Worm (Caenorhabditis elegans) whole organism, L4 larva: ENCODE measurements around the gene Y55B1AR.4.

ENCODE experiments used
- D1046.2 ChIP-seq: fragments of 200-800 bp; sonication (Bioruptor generic); IDR thresholded peaks from 2 replicates; pipeline ENCODE4 v1.3.6; 2022; ENCODE audit warnings: missing genetic modification characterization, missing compliant biosample characterization
- F26F4.8 ChIP-seq: fragments of 200-800 bp; sonication (Bioruptor generic); conservative IDR thresholded peaks from 2 replicates; pipeline ENCODE4 v1.3.6; 2022; ENCODE audit warnings: missing genetic modification characterization, missing compliant biosample characterization
- F49E8.2 ChIP-seq: sonication (generic microtip); optimal IDR thresholded peaks from 2 replicates; lab custom pipeline; 2016; ENCODE audit warnings: missing compliant biosample characterization, mild to moderate bottlenecking, missing genetic modification characterization, borderline replicate concordance
- R02D3.7 ChIP-seq: fragments of 150-350 bp; sonication (generic microtip); optimal IDR thresholded peaks from 3 replicates; lab custom pipeline; 2014; ENCODE audit warnings: missing biosample characterization, missing genetic modification characterization
- T20F7.1 ChIP-seq: fragments of 200-800 bp; sonication (Bioruptor generic); optimal IDR thresholded peaks from 2 replicates; lab custom pipeline; 2018; ENCODE audit warnings: mild to moderate bottlenecking, missing genetic modification characterization, missing compliant biosample characterization
- ZK337.2 ChIP-seq: fragments of 200-800 bp; sonication (Bioruptor generic); IDR thresholded peaks from 2 replicates; pipeline ENCODE4 v1.3.6; 2022; ENCODE audit warnings: missing genetic modification reagents, missing genetic modification characterization, missing compliant biosample characterization
- ZK546.5 ChIP-seq, 2 experiments: sonication (generic microtip); optimal IDR thresholded peaks; 2 replicates each; lab custom pipeline; 2017; ENCODE audit warnings: missing biosample characterization in 2 of 2, missing genetic modification characterization in 2 of 2
- aly-2 ChIP-seq: sonication (generic microtip); optimal IDR thresholded peaks from 2 replicates; lab custom pipeline; 2018; ENCODE audit warnings: missing biosample characterization, missing genetic modification characterization
- arid-1 ChIP-seq: fragments of 200-800 bp; sonication (Bioruptor generic); conservative IDR thresholded peaks from 2 replicates; pipeline ENCODE4 v1.3.6; 2022; ENCODE audit warnings: missing genetic modification reagents, missing genetic modification characterization, missing compliant biosample characterization
- attf-4 ChIP-seq: sonication (generic microtip); optimal IDR thresholded peaks from 3 replicates; lab custom pipeline; 2017; ENCODE audit warnings: missing biosample characterization, missing genetic modification characterization
- ceh-20 ChIP-seq: fragments of 200-800 bp; sonication (Bioruptor generic); IDR thresholded peaks from 2 replicates; pipeline ENCODE4 v1.3.6; 2022; ENCODE audit warnings: missing genetic modification reagents, missing genetic modification characterization, missing compliant biosample characterization
- ceh-32 ChIP-seq: sonication (generic microtip); optimal IDR thresholded peaks from 2 replicates; lab custom pipeline; 2016; ENCODE audit warnings: mild to moderate bottlenecking, missing genetic modification characterization, missing compliant biosample characterization; ENCODE audit not compliant: poor library complexity
- ceh-44 ChIP-seq: fragments of 200-800 bp; sonication (Bioruptor generic); IDR thresholded peaks from 2 replicates; pipeline ENCODE4 v1.3.6; 2022; ENCODE audit warnings: missing genetic modification reagents, missing genetic modification characterization, missing compliant biosample characterization
- ceh-82 ChIP-seq: sonication (generic microtip); optimal IDR thresholded peaks from 2 replicates; lab custom pipeline; 2017; ENCODE audit warnings: missing biosample characterization, missing genetic modification characterization
- duxl-1 ChIP-seq: sonication (generic microtip); optimal IDR thresholded peaks from 2 replicates; lab custom pipeline; 2016; ENCODE audit warnings: mild to moderate bottlenecking, missing genetic modification characterization, moderate library complexity, missing compliant biosample characterization; ENCODE audit not compliant: poor library complexity
- dve-1 ChIP-seq: sonication (generic microtip); optimal IDR thresholded peaks from 2 replicates; lab custom pipeline; 2017; ENCODE audit warnings: antibody characterized with exemption, mild to moderate bottlenecking, missing genetic modification characterization, missing compliant biosample characterization; ENCODE audit not compliant: insufficient read depth
- egl-27 ChIP-seq: sonication (generic microtip); optimal IDR thresholded peaks from 3 replicates; lab custom pipeline; 2017; ENCODE audit warnings: missing biosample characterization, missing genetic modification reagents, missing genetic modification characterization
- fkh-10 ChIP-seq: fragments of 150-350 bp; optimal IDR thresholded peaks from 2 replicates; lab custom pipeline; 2014; ENCODE audit warnings: missing biosample characterization, missing genetic modification reagents, missing genetic modification characterization
- fos-1 ChIP-seq: fragments of 150-350 bp; optimal IDR thresholded peaks from 2 replicates; lab custom pipeline; 2014; ENCODE audit warnings: missing biosample characterization, missing genetic modification characterization
- lim-7 ChIP-seq: fragments of 200-800 bp; sonication (Bioruptor generic); IDR thresholded peaks from 2 replicates; pipeline ENCODE4 v1.3.6; 2022; ENCODE audit warnings: missing genetic modification characterization, missing compliant biosample characterization
- lin-13 ChIP-seq: fragments of 150-350 bp; optimal IDR thresholded peaks from 2 replicates; lab custom pipeline; 2014; ENCODE audit warnings: missing biosample characterization, missing genetic modification reagents, missing genetic modification characterization
- lin-15B ChIP-seq: fragments of 150-350 bp; sonication (generic microtip); optimal IDR thresholded peaks from 3 replicates; lab custom pipeline; 2014; ENCODE audit warnings: missing biosample characterization, missing genetic modification characterization
- lin-38 ChIP-seq: fragments of 200-800 bp; sonication (Bioruptor generic); IDR thresholded peaks from 2 replicates; pipeline ENCODE4 v1.3.6; 2022; ENCODE audit warnings: missing genetic modification reagents, missing genetic modification characterization, missing compliant biosample characterization
- lir-3 ChIP-seq: sonication (generic microtip); optimal IDR thresholded peaks from 2 replicates; lab custom pipeline; 2016; ENCODE audit warnings: mild to moderate bottlenecking, missing genetic modification characterization, missing compliant biosample characterization
- madf-9 ChIP-seq: fragments of 200-800 bp; sonication (Bioruptor generic); conservative IDR thresholded peaks from 2 replicates; pipeline ENCODE4 v1.3.6; 2022; ENCODE audit warnings: missing genetic modification reagents, missing genetic modification characterization, missing compliant biosample characterization
- mdt-29 ChIP-seq: fragments of 200-800 bp; sonication (Bioruptor generic); IDR thresholded peaks from 2 replicates; pipeline ENCODE4 v1.3.6; 2022; ENCODE audit warnings: missing genetic modification reagents, missing genetic modification characterization, missing compliant biosample characterization
- mep-1 ChIP-seq: fragments of 150-350 bp; sonication (generic microtip); optimal IDR thresholded peaks from 3 replicates; lab custom pipeline; 2014; ENCODE audit warnings: missing biosample characterization, missing genetic modification characterization
- mes-2 ChIP-seq: sonication (generic microtip); optimal IDR thresholded peaks from 2 replicates; lab custom pipeline; 2016; ENCODE audit warnings: missing genotype, mild to moderate bottlenecking, missing genetic modification characterization, missing compliant biosample characterization; ENCODE audit not compliant: poor library complexity, severe bottlenecking
- mxl-2 ChIP-seq: fragments of 200-800 bp; sonication (Bioruptor generic); conservative IDR thresholded peaks from 2 replicates; pipeline ENCODE4 v1.3.6; 2022; ENCODE audit warnings: missing genetic modification reagents, missing genetic modification characterization, missing compliant biosample characterization
- nhr-102 ChIP-seq: sonication (generic microtip); optimal IDR thresholded peaks from 2 replicates; lab custom pipeline; 2016; ENCODE audit warnings: mild to moderate bottlenecking, missing genetic modification characterization, moderate library complexity, missing compliant biosample characterization
- nhr-25 ChIP-seq: sonication (generic microtip); optimal IDR thresholded peaks from 2 replicates; lab custom pipeline; 2017; ENCODE audit warnings: missing genetic modification characterization, mild to moderate bottlenecking, missing compliant biosample characterization, antibody characterized with exemption, moderate library complexity, borderline replicate concordance; ENCODE audit not compliant: insufficient read depth
- nhr-77 ChIP-seq: fragments of 150-350 bp; optimal IDR thresholded peaks from 2 replicates; lab custom pipeline; 2014; ENCODE audit warnings: missing biosample characterization, missing genetic modification characterization
- pha-4 ChIP-seq, 2 experiments: fragments of 150-350 bp in 1 of 2; fragments of 200-800 bp in 1 of 2; sonication (Bioruptor generic) in 1 of 2; IDR thresholded peaks in 1 of 2; optimal IDR thresholded peaks in 1 of 2; 2 replicates each; pipeline versions ENCODE4 v1.3.6 to Lab custom; 2014 to 2022; ENCODE audit warnings: missing genetic modification characterization in 2 of 2, missing genetic modification reagents in 2 of 2, missing biosample characterization in 1 of 2, missing compliant biosample characterization in 1 of 2
- rbr-2 ChIP-seq: sonication (generic microtip); optimal IDR thresholded peaks from 2 replicates; lab custom pipeline; 2016; ENCODE audit warnings: missing genotype, missing genetic modification characterization, missing compliant biosample characterization
- set-16 ChIP-seq: fragments of 200-800 bp; sonication (Bioruptor generic); IDR thresholded peaks from 2 replicates; pipeline ENCODE4 v1.3.6; 2022; ENCODE audit warnings: missing genetic modification reagents, missing genetic modification characterization, missing compliant biosample characterization
- skn-1 ChIP-seq: fragments of 150-350 bp; optimal IDR thresholded peaks from 2 replicates; lab custom pipeline; 2014; ENCODE audit warnings: missing biosample characterization, missing genetic modification characterization
- spr-1 ChIP-seq: sonication (generic microtip); optimal IDR thresholded peaks from 2 replicates; lab custom pipeline; 2016; ENCODE audit warnings: mild to moderate bottlenecking, missing genetic modification characterization, missing compliant biosample characterization
- tra-1 ChIP-seq: fragments of 200-800 bp; sonication (Bioruptor generic); IDR thresholded peaks from 2 replicates; pipeline ENCODE4 v1.3.6; 2022; ENCODE audit warnings: missing genetic modification reagents, missing genetic modification characterization, missing compliant biosample characterization
- unc-130 ChIP-seq: sonication (generic microtip); optimal IDR thresholded peaks from 2 replicates; lab custom pipeline; 2016; ENCODE audit warnings: missing genetic modification reagents, missing genetic modification characterization, missing compliant biosample characterization
- unc-39 ChIP-seq: sonication (generic microtip); optimal IDR thresholded peaks from 2 replicates; lab custom pipeline; 2017; ENCODE audit warnings: missing biosample characterization, missing genetic modification characterization
- unc-62 ChIP-seq, 3 experiments: fragments of 150-350 bp in 1 of 3; sonication (generic microtip); optimal IDR thresholded peaks in 2 of 3; peaks in 1 of 3; 1 replicate in 1 of 3; 2 replicates in 2 of 3; lab custom pipeline; 2014 to 2017; ENCODE audit warnings: missing biosample characterization in 3 of 3, missing genetic modification characterization in 3 of 3, missing genetic modification reagents in 3 of 3, missing genotype in 1 of 3
- vab-7 ChIP-seq: fragments of 200-800 bp; sonication (Bioruptor generic); IDR thresholded peaks from 2 replicates; pipeline ENCODE4 v1.3.6; 2022; ENCODE audit warnings: missing genetic modification reagents, missing genetic modification characterization, missing compliant biosample characterization
- zag-1 ChIP-seq: fragments of 150-350 bp; optimal IDR thresholded peaks from 2 replicates; lab custom pipeline; 2014; ENCODE audit warnings: missing biosample characterization, missing genetic modification characterization
- zfp-2 ChIP-seq: sonication (generic microtip); optimal IDR thresholded peaks from 2 replicates; lab custom pipeline; 2016; ENCODE audit warnings: mild to moderate bottlenecking, missing genetic modification characterization, missing compliant biosample characterization
- zfp-3 ChIP-seq: fragments of 200-800 bp; sonication (Bioruptor generic); conservative IDR thresholded peaks from 2 replicates; pipeline ENCODE4 v1.3.6; 2022; ENCODE audit warnings: missing genetic modification reagents, missing genetic modification characterization, missing compliant biosample characterization

The Y55B1AR.4 gene

ce11 chrIII:558832-559231, 46.5 kb downstream of the Y55B1AR.4 start (continued):
- TF ChIP-seq zfp-3 (GFP tag; lab: Robert Waterston, UW): no peak
- TF ChIP-seq pha-4 (GFP tag; IDR thresholded peaks at IDR 0.05; lab: Robert Waterston, UW): no peak
- TF ChIP-seq pha-4 (tag; optimal IDR thresholded peaks at IDR 0.05; lab: Kevin White, UChicago): peak; percentile 60
- TF ChIP-seq skn-1 (tag; lab: Kevin White, UChicago): no peak
- TF ChIP-seq spr-1 (tag; lab: Kevin White, UChicago): no peak
- no peak for TF ChIP-seq madf-9 (GFP tag; lab: Robert Waterston, UW)
- no peak for TF ChIP-seq F49E8.2 (tag; lab: Kevin White, UChicago)
- TF ChIP-seq nhr-102: no peak
- TF ChIP-seq dve-1 (tag; lab: Kevin White, UChicago): peak; percentile 90
- no peak for TF ChIP-seq egl-27 (tag; lab: Kevin White, UChicago)
- TF ChIP-seq lin-13: no peak
- TF ChIP-seq ceh-20 (GFP tag; lab: Robert Waterston, UW): no peak
- TF ChIP-seq lir-3 (tag; lab: Kevin White, UChicago): no peak
- TF ChIP-seq vab-7 (GFP tag; lab: Robert Waterston, UW): no peak
- 0 out of 2 replicates have a peak, but pooled peaks have one; percentile 22 for TF ChIP-seq arid-1 (GFP tag; lab: Robert Waterston, UW)
- no peak for TF ChIP-seq ZK546.5 (tag; optimal IDR thresholded peaks at IDR 0.05; lab: Kevin White, UChicago)
- peak; percentile 66 for TF ChIP-seq mes-2 (tag; lab: Kevin White, UChicago)
- no peak for TF ChIP-seq T20F7.1
- TF ChIP-seq ceh-44 (GFP tag; lab: Robert Waterston, UW): no peak
- TF ChIP-seq zag-1 (tag; lab: Kevin White, UChicago): no peak
- TF ChIP-seq D1046.2 (GFP tag; lab: Robert Waterston, UW): no peak
- no peak for TF ChIP-seq lim-7
- no peak for TF ChIP-seq attf-4 (tag; lab: Kevin White, UChicago)
- no peak for TF ChIP-seq nhr-25
- no peak for TF ChIP-seq duxl-1 (tag; lab: Kevin White, UChicago)
- no peak for TF ChIP-seq tra-1 (GFP tag; lab: Robert Waterston, UW)
- TF ChIP-seq fos-1 (tag; lab: Kevin White, UChicago): no peak
- TF ChIP-seq mep-1: peak; percentile 44
- no peak for TF ChIP-seq lin-15B
- TF ChIP-seq fkh-10 (GFP tag; lab: Kevin White, UChicago): no peak
- no peak for TF ChIP-seq mdt-29 (GFP tag; lab: Robert Waterston, UW)
- TF ChIP-seq R02D3.7 (tag; lab: Kevin White, UChicago): no peak
- no peak for TF ChIP-seq unc-39 (tag; lab: Kevin White, UChicago)
- TF ChIP-seq aly-2 (tag; lab: Kevin White, UChicago): no peak
- TF ChIP-seq unc-130 (GFP tag; lab: Kevin White, UChicago): no peak
- no peak for TF ChIP-seq mxl-2 (GFP tag; lab: Robert Waterston, UW)
- TF ChIP-seq, all 104 proteins: peak for 19

ce11 chrIII:558083-558482, 47.2 kb downstream of the Y55B1AR.4 start:
- no peak for TF ChIP-seq ceh-82 (tag; lab: Kevin White, UChicago)
- TF ChIP-seq unc-130 (GFP tag; lab: Kevin White, UChicago): no peak
- no peak for TF ChIP-seq F26F4.8 (GFP tag; lab: Robert Waterston, UW)
- TF ChIP-seq unc-62 (GFP tag; optimal IDR thresholded peaks at IDR 0.05 in 1 of 2; lab: Kevin White, UChicago): no peak
- TF ChIP-seq unc-62 (tag; optimal IDR thresholded peaks at IDR 0.05; lab: Kevin White, UChicago): no peak
- TF ChIP-seq ceh-32 (tag; lab: Kevin White, UChicago): no peak
- no peak for TF ChIP-seq set-16 (GFP tag; lab: Robert Waterston, UW)
- TF ChIP-seq lin-38: no peak
- TF ChIP-seq zfp-2: no peak
- no peak for TF ChIP-seq nhr-77
- no peak for TF ChIP-seq dve-1 (tag; lab: Kevin White, UChicago)
- no peak for TF ChIP-seq ZK337.2 (GFP tag; lab: Robert Waterston, UW)
- no peak for TF ChIP-seq vab-7 (GFP tag; lab: Robert Waterston, UW)
- TF ChIP-seq ZK546.5 (tag; optimal IDR thresholded peaks at IDR 0.05; lab: Kevin White, UChicago): no peak
- TF ChIP-seq rbr-2 (tag; lab: Kevin White, UChicago): no peak
